Fruit fly (Drosophila melanogaster) whole organism, embryonic: ENCODE data around the gene AhcyL1.
A peak's percentile ranks its signal among the peaks of the same experiment; 100 is the strongest.

Experiments
- Asciz ChIP-seq: fragments of 200-800 bp; sonication (Bioruptor generic); optimal IDR thresholded peaks from 2 replicates; lab custom pipeline; 2017; ENCODE audit warnings: missing biosample characterization, mild to moderate bottlenecking, missing genetic modification characterization, missing genetic modification reagents
- CG10366 ChIP-seq: fragments of 200-800 bp; sonication (Bioruptor generic); IDR thresholded peaks from 2 replicates; pipeline ENCODE4 v1.3.6; 2022; ENCODE audit warnings: missing biosample characterization, missing genetic modification characterization
- CG10462 ChIP-seq: fragments of 200-800 bp; sonication (Bioruptor generic); optimal IDR thresholded peaks from 2 replicates; lab custom pipeline; 2016; ENCODE audit warnings: missing biosample characterization, missing genetic modification characterization
- CG10979 ChIP-seq: fragments of 200-800 bp; sonication (Bioruptor generic); optimal IDR thresholded peaks from 2 replicates; lab custom pipeline; 2018; ENCODE audit warnings: missing biosample characterization, mild to moderate bottlenecking, missing genetic modification characterization, moderate library complexity
- CG12155 ChIP-seq: fragments of 200-800 bp; sonication (Bioruptor generic); optimal IDR thresholded peaks from 3 replicates; lab custom pipeline; 2016; ENCODE audit warnings: missing biosample characterization, missing genetic modification characterization
- CG12236 ChIP-seq: fragments of 200-800 bp; sonication (Bioruptor generic); optimal IDR thresholded peaks from 2 replicates; lab custom pipeline; 2016; ENCODE audit warnings: missing biosample characterization, missing genetic modification characterization
- CG13424 ChIP-seq: fragments of 200-800 bp; sonication (Bioruptor generic); optimal IDR thresholded peaks from 2 replicates; lab custom pipeline; 2019; ENCODE audit warnings: missing biosample characterization, mild to moderate bottlenecking, missing genetic modification characterization, moderate library complexity
- CG14050 ChIP-seq: fragments of 200-800 bp; sonication (Bioruptor generic); IDR thresholded peaks from 3 replicates; pipeline ENCODE4 v1.3.6; 2022; ENCODE audit warnings: missing biosample characterization, missing genetic modification characterization
- CG15601 ChIP-seq: fragments of 200-800 bp; sonication (Bioruptor generic); optimal IDR thresholded peaks from 3 replicates; lab custom pipeline; 2019; ENCODE audit warnings: missing biosample characterization, mild to moderate bottlenecking, missing genetic modification characterization, moderate library complexity
- CG17359 ChIP-seq: fragments of 200-800 bp; sonication (Bioruptor generic); optimal IDR thresholded peaks from 3 replicates; lab custom pipeline; 2018; ENCODE audit warnings: missing biosample characterization, mild to moderate bottlenecking, missing genetic modification characterization, moderate library complexity
- CG17802 ChIP-seq: fragments of 200-800 bp; sonication (Bioruptor generic); optimal IDR thresholded peaks from 2 replicates; lab custom pipeline; 2018; ENCODE audit warnings: missing biosample characterization, mild to moderate bottlenecking, missing genetic modification characterization, moderate library complexity
- CG3726 ChIP-seq: fragments of 200-800 bp; sonication (Bioruptor generic); IDR thresholded peaks from 3 replicates; pipeline ENCODE4, ENCODE4 v1.3.6; 2022; ENCODE audit warnings: missing biosample characterization, missing genetic modification characterization
- CG43689 ChIP-seq: fragments of 200-800 bp; sonication (Bioruptor generic); IDR thresholded peaks from 2 replicates; pipeline ENCODE4 v1.3.6; 2022; ENCODE audit warnings: missing biosample characterization, missing genetic modification characterization
- CG5245 ChIP-seq: fragments of 200-800 bp; sonication (Bioruptor generic); optimal IDR thresholded peaks from 3 replicates; lab custom pipeline; 2016; ENCODE audit warnings: missing biosample characterization, missing genetic modification characterization
- CG6654 ChIP-seq: fragments of 200-800 bp; sonication (Bioruptor generic); optimal IDR thresholded peaks from 2 replicates; lab custom pipeline; 2017; ENCODE audit warnings: missing biosample characterization, mild to moderate bottlenecking, missing genetic modification characterization
- CG8281 ChIP-seq: fragments of 200-800 bp; sonication (Bioruptor generic); optimal IDR thresholded peaks from 2 replicates; lab custom pipeline; 2018; ENCODE audit warnings: missing biosample characterization, mild to moderate bottlenecking, missing genetic modification characterization, moderate library complexity
- Dfd ChIP-seq, 2 experiments: fragments of >200 bp; optimal IDR thresholded peaks; 2 replicates each; lab custom pipeline; 2017; ENCODE audit warnings: missing biosample characterization in 2 of 2, missing genetic modification characterization in 2 of 2
- Dll ChIP-seq: fragments of 200-800 bp; sonication (Bioruptor generic); IDR thresholded peaks from 4 replicates; pipeline ENCODE4 v1.3.6; 2022; ENCODE audit warnings: missing biosample characterization, missing genetic modification characterization; ENCODE audit not compliant: partially characterized antibody
- E2f1 ChIP-seq: fragments of 200-800 bp; sonication (Bioruptor generic); IDR thresholded peaks from 2 replicates; pipeline ENCODE4 v1.3.6; 2022; ENCODE audit warnings: missing biosample characterization, missing genetic modification characterization
- Eip74EF ChIP-seq, 2 experiments: fragments of 200-800 bp in 1 of 2; fragments of >200 bp in 1 of 2; sonication (Bioruptor generic) in 1 of 2; optimal IDR thresholded peaks; 2 replicates each; lab custom pipeline; 2017 to 2019; ENCODE audit warnings: missing biosample characterization in 2 of 2, missing genetic modification characterization in 2 of 2, mild to moderate bottlenecking in 1 of 2, moderate library complexity in 1 of 2
- HLH3B ChIP-seq: fragments of 200-800 bp; sonication (Bioruptor generic); IDR thresholded peaks from 2 replicates; pipeline ENCODE4 v1.3.6; 2022; ENCODE audit warnings: missing biosample characterization, missing genetic modification characterization
- HLHmδ ChIP-seq: fragments of 200-800 bp; sonication (Bioruptor generic); optimal IDR thresholded peaks from 2 replicates; lab custom pipeline; 2018; ENCODE audit warnings: missing biosample characterization, mild to moderate bottlenecking, missing genetic modification characterization, moderate library complexity
- MBD-R2 ChIP-seq: fragments of 200-800 bp; sonication (Bioruptor generic); IDR thresholded peaks from 2 replicates; pipeline ENCODE4 v1.3.6; 2022; ENCODE audit warnings: missing biosample characterization, missing genetic modification characterization
- Meics ChIP-seq: fragments of 200-800 bp; sonication (Bioruptor generic); optimal IDR thresholded peaks from 2 replicates; lab custom pipeline; 2017; ENCODE audit warnings: missing biosample characterization, mild to moderate bottlenecking, missing genetic modification characterization
- Neu2 ChIP-seq: fragments of 200-800 bp; sonication (Bioruptor generic); optimal IDR thresholded peaks from 3 replicates; lab custom pipeline; 2016; ENCODE audit warnings: missing biosample characterization, missing genetic modification characterization, borderline replicate concordance
- Ravus ChIP-seq: fragments of 200-800 bp; sonication (Bioruptor generic); IDR thresholded peaks from 2 replicates; pipeline ENCODE4 v1.3.6; 2022; ENCODE audit warnings: missing biosample characterization, missing genetic modification characterization
- Side ChIP-seq: fragments of 200-800 bp; sonication (Bioruptor generic); optimal IDR thresholded peaks from 2 replicates; lab custom pipeline; 2016; ENCODE audit warnings: missing biosample characterization, missing genetic modification characterization
- Sry-δ ChIP-seq: fragments of 200-800 bp; sonication (Bioruptor generic); optimal IDR thresholded peaks from 2 replicates; lab custom pipeline; 2016; ENCODE audit warnings: missing biosample characterization, missing genetic modification characterization
- Stat92E ChIP-seq, 3 experiments: fragments of >200 bp in 2 of 3; fragments of 200-800 bp in 1 of 3; sonication (Bioruptor generic) in 1 of 3; optimal IDR thresholded peaks; 2 replicates each; lab custom pipeline; 2017 to 2019; ENCODE audit warnings: missing biosample characterization in 3 of 3, missing genetic modification characterization in 3 of 3, mild to moderate bottlenecking in 1 of 3, moderate library complexity in 1 of 3
- Xrp1 ChIP-seq: fragments of 200-800 bp; sonication (Bioruptor generic); IDR thresholded peaks from 2 replicates; pipeline ENCODE4 v1.3.6; 2022; ENCODE audit warnings: missing biosample characterization, missing genetic modification characterization
- ap ChIP-seq: fragments of 200-800 bp; sonication (Bioruptor generic); IDR thresholded peaks from 2 replicates; pipeline ENCODE4 v1.3.6; 2022; ENCODE audit warnings: missing biosample characterization, missing genetic modification characterization
- ash1 ChIP-seq: fragments of 200-800 bp; sonication (Bioruptor generic); optimal IDR thresholded peaks from 2 replicates; lab custom pipeline; 2018; ENCODE audit warnings: missing biosample characterization, mild to moderate bottlenecking, missing genetic modification characterization
- bab2 ChIP-seq: fragments of 200-800 bp; sonication (Bioruptor generic); optimal IDR thresholded peaks from 2 replicates; lab custom pipeline; 2016; ENCODE audit warnings: missing biosample characterization, missing genetic modification characterization
- dmrt99B ChIP-seq: fragments of 200-800 bp; sonication (Bioruptor generic); optimal IDR thresholded peaks from 2 replicates; lab custom pipeline; 2018; ENCODE audit warnings: missing biosample characterization, mild to moderate bottlenecking, missing genetic modification characterization, moderate library complexity
- gem ChIP-seq: fragments of 200-800 bp; sonication (Bioruptor generic); optimal IDR thresholded peaks from 2 replicates; lab custom pipeline; 2019; ENCODE audit warnings: missing biosample characterization, mild to moderate bottlenecking, missing genetic modification characterization, moderate library complexity
- gro ChIP-seq: fragments of 200-800 bp; sonication (Bioruptor generic); optimal IDR thresholded peaks from 2 replicates; lab custom pipeline; 2016; ENCODE audit warnings: missing biosample characterization, missing genetic modification characterization
- h ChIP-seq: fragments of >200 bp; optimal IDR thresholded peaks from 2 replicates; lab custom pipeline; 2017
- ham ChIP-seq: fragments of 200-800 bp; sonication (Bioruptor generic); IDR thresholded peaks from 2 replicates; pipeline ENCODE4 v1.3.6; 2022; ENCODE audit warnings: missing biosample characterization, missing genetic modification characterization
- lmd ChIP-seq: fragments of 200-800 bp; sonication (Bioruptor generic); IDR thresholded peaks from 2 replicates; pipeline ENCODE4 v1.3.6; 2022; ENCODE audit warnings: missing biosample characterization, missing genetic modification characterization
- org-1 ChIP-seq: fragments of 200-800 bp; sonication (Bioruptor generic); optimal IDR thresholded peaks from 2 replicates; lab custom pipeline; 2017; ENCODE audit warnings: missing biosample characterization, missing genetic modification characterization
- otp ChIP-seq: fragments of 200-800 bp; sonication (Bioruptor generic); IDR thresholded peaks from 3 replicates; pipeline ENCODE4, ENCODE4 v1.3.6; 2022; ENCODE audit warnings: missing biosample characterization, missing genetic modification characterization
- prd ChIP-seq, 3 experiments: fragments of >200 bp in 2 of 3; fragments of 200-800 bp in 1 of 3; sonication (Bioruptor generic) in 1 of 3; optimal IDR thresholded peaks in 2 of 3; IDR thresholded peaks in 1 of 3; 2 replicates in 2 of 3; 3 replicates in 1 of 3; pipeline versions ENCODE4 v1.3.6 to Lab custom; 2017 to 2022; ENCODE audit warnings: missing biosample characterization in 1 of 3, missing genetic modification characterization in 1 of 3
- ranshi ChIP-seq: fragments of 200-800 bp; sonication (Bioruptor generic); IDR thresholded peaks from 2 replicates; pipeline ENCODE4 v1.3.6; 2022; ENCODE audit warnings: missing biosample characterization, missing genetic modification characterization
- sd ChIP-seq: fragments of 200-800 bp; sonication (Bioruptor generic); optimal IDR thresholded peaks from 3 replicates; lab custom pipeline; 2018; ENCODE audit warnings: missing biosample characterization, mild to moderate bottlenecking, missing genetic modification characterization, moderate library complexity
- slp2 ChIP-seq: fragments of 200-800 bp; sonication (Bioruptor generic); optimal IDR thresholded peaks from 2 replicates; lab custom pipeline; 2016; ENCODE audit warnings: missing biosample characterization, missing genetic modification characterization
- stwl ChIP-seq: fragments of 200-800 bp; sonication (Bioruptor generic); optimal IDR thresholded peaks from 3 replicates; lab custom pipeline; 2018; ENCODE audit warnings: missing biosample characterization, mild to moderate bottlenecking, missing genetic modification characterization, moderate library complexity
- ttk ChIP-seq: fragments of 200-800 bp; sonication (Bioruptor generic); IDR thresholded peaks from 2 replicates; pipeline ENCODE4 v2.1.2; 2022; ENCODE audit warnings: missing biosample characterization, missing genetic modification characterization
- wek ChIP-seq: fragments of 200-800 bp; sonication (Bioruptor generic); optimal IDR thresholded peaks from 3 replicates; lab custom pipeline; 2018; ENCODE audit warnings: missing biosample characterization, mild to moderate bottlenecking, missing genetic modification characterization, moderate library complexity
- wor ChIP-seq: fragments of 200-800 bp; sonication (Bioruptor generic); IDR thresholded peaks from 2 replicates; pipeline ENCODE4 v1.3.6; 2022; ENCODE audit warnings: missing biosample characterization, missing genetic modification characterization
- zen2 ChIP-seq: fragments of 200-800 bp; sonication (Bioruptor generic); IDR thresholded peaks from 3 replicates; pipeline ENCODE4 v1.3.6; 2022; ENCODE audit warnings: missing biosample characterization, missing genetic modification characterization; ENCODE audit not compliant: partially characterized antibody

The AhcyL1 gene

DNA sequence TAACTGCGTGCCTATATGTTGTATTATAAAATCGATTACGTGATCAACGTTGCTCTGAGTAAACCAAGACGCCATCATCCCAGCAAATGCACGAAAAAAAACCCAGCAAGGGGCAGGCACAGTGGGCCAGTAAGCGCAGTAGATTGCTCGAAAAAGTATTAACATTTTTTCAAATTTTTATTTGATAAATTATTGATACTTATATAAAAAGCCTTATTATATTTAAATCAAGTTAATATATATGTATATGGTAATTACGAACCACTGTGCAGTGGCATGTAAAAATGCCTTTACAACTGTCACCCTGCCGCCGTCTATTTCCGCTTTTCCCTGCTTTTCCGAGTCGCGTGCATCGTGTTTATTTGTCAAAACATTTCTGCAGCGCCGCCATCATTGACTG, 45.1 kb downstream of the AhcyL1 start (continued):
- TF ChIP-seq org-1 (GFP tag; lab: Kevin White, UChicago) (peak; percentile 19), dmrt99B (tag; lab: Kevin White, UChicago) (no peak), CG17802 (tag; lab: Kevin White, UChicago) (no peak), h (no peak), Dfd (GFP tag; optimal IDR thresholded peaks at IDR 0.05; lab: Kevin White, UChicago) (no peak), CG15601 (tag; lab: Kevin White, UChicago) (no peak), CG17359 (tag; lab: Kevin White, UChicago) (no peak), MBD-R2 (GFP tag; lab: Robert Waterston, UW) (peak; percentile 31; the same call in 1 of the 2 replicates), HLH3B (GFP tag; lab: Robert Waterston, UW) (peak; percentile 66), CG3726 (peak; percentile 62; the same call in 2 of the 3 replicates), gro (no peak), ash1 (GFP tag; lab: Kevin White, UChicago) (no peak), E2f1 (GFP tag; lab: Robert Waterston, UW) (peak; percentile 74), CG6654 (GFP tag; lab: Kevin White, UChicago) (no peak), bab2 (GFP tag; lab: Kevin White, UChicago) (no peak), Side (no peak), lmd (GFP tag; lab: Robert Waterston, UW) (peak; percentile 75), wor (GFP tag; lab: Robert Waterston, UW) (no peak; the same call in 1 of the 2 replicates), Meics (peak; percentile 35), CG5245 (no peak), ap (GFP tag; lab: Robert Waterston, UW) (peak; percentile 56), Xrp1 (GFP tag; lab: Robert Waterston, UW) (peak; percentile 75), prd (optimal IDR thresholded peaks at IDR 0.05; lab: Kevin White, UChicago) (no peak), prd (GFP tag; IDR thresholded peaks at IDR 0.05; lab: Robert Waterston, UW) (peak; percentile 80), Ravus (peak; percentile 3; the same call in 1 of the 2 replicates), CG13424 (tag; lab: Kevin White, UChicago) (peak; percentile 23), otp (GFP tag; lab: Robert Waterston, UW) (peak; percentile 39; the same call in 1 of the 3 replicates), ham (GFP tag; lab: Robert Waterston, UW) (no peak), ranshi (GFP tag; lab: Robert Waterston, UW) (peak; percentile 48; the same call in 1 of the 2 replicates), zen2 (GFP tag; lab: Robert Waterston, UW) (no peak), CG10979 (no peak), stwl (tag; lab: Kevin White, UChicago) (no peak), CG14050 (GFP tag; lab: Robert Waterston, UW) (peak; percentile 56; the same call in 1 of the 3 replicates), wek (GFP tag; lab: Kevin White, UChicago) (no peak), CG8281 (tag; lab: Kevin White, UChicago) (no peak), Sry-δ (GFP tag; lab: Kevin White, UChicago) (no peak), HLHmδ (GFP tag; lab: Kevin White, UChicago) (no peak), gem (tag; lab: Kevin White, UChicago) (peak; percentile 59), ttk (GFP tag; lab: Robert Waterston, UW) (peak; percentile 37; the same call in 1 of the 2 replicates), CG10366 (GFP tag; lab: Robert Waterston, UW) (peak; percentile 63; the same call in 1 of the 2 replicates), CG12236 (no peak), sd (tag; lab: Kevin White, UChicago) (no peak), Stat92E (GFP tag; optimal IDR thresholded peaks at IDR 0.05; lab: Kevin White, UChicago) (no peak), CG12155 (GFP tag; lab: Kevin White, UChicago) (peak; percentile 8), Neu2 (GFP tag; lab: Kevin White, UChicago) (no peak), CG43689 (GFP tag; lab: Robert Waterston, UW) (peak; percentile 21; the same call in 1 of the 2 replicates), Asciz (GFP tag; lab: Kevin White, UChicago) (no peak), CG10462 (GFP tag; lab: Kevin White, UChicago) (no peak), Eip74EF (GFP tag; optimal IDR thresholded peaks at IDR 0.05; lab: Kevin White, UChicago) (no peak), Dll (no peak), slp2 (GFP tag; lab: Kevin White, UChicago) (no peak)
